Worm (Caenorhabditis elegans) whole organism, L4/young adult: ENCODE data around the gene txdc-9.

Experiments used
- W03F9.2 ChIP-seq: fragments of 150-350 bp; optimal IDR thresholded peaks from 2 replicates; lab custom pipeline; 2014; ENCODE audit warnings: missing biosample characterization, missing genetic modification characterization
- dao-5 ChIP-seq: sonication (generic microtip); optimal IDR thresholded peaks from 2 replicates; lab custom pipeline; 2016; ENCODE audit warnings: missing genotype, missing genetic modification characterization, moderate library complexity, missing compliant biosample characterization
- him-1 ChIP-seq: sonication (generic microtip); optimal IDR thresholded peaks from 2 replicates; lab custom pipeline; 2016; ENCODE audit warnings: missing genotype, missing genetic modification reagents, missing genetic modification characterization, missing compliant biosample characterization

DNA sequence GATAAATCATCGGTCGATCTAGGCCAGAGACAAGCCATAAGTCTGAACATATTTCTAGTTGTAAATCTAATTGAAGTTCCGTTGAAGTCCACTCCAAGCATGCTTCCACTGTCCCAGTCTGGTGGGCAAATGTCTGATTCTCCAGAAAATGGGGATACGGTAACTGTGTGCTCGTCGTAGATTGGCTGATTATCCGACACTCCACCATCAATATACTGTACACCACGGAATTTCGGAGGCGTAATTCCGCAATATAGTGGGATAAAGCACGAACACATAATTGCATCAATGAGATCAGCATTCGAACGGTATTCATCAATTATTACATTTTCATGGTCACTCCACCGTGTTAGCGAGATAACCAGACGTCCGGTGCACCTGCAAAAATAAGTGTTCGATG is 13.7 kb upstream of the txdc-9 start:
- TF ChIP-seq dao-5 (tag; lab: Kevin White, UChicago) (no peak), him-1 (tag; lab: Kevin White, UChicago) (no peak), W03F9.2 (no peak)
